Worm (Caenorhabditis elegans) whole organism, young adult: ENCODE results near the gene T28A8.2.

Source experiments
- B0035.1 ChIP-seq: sonication (generic microtip); optimal IDR thresholded peaks from 2 replicates; lab custom pipeline; 2016; ENCODE audit warnings: missing genetic modification characterization, mild to moderate bottlenecking, missing compliant biosample characterization, missing genotype, missing genetic modification reagents
- B0261.1 ChIP-seq: sonication (generic microtip); optimal IDR thresholded peaks from 2 replicates; lab custom pipeline; 2016; ENCODE audit warnings: mild to moderate bottlenecking, missing genetic modification characterization, moderate library complexity, missing compliant biosample characterization
- D2030.7 ChIP-seq: fragments of 200-800 bp; sonication (Bioruptor generic); IDR thresholded peaks from 2 replicates; pipeline ENCODE4 v1.3.6; 2022; ENCODE audit warnings: missing genetic modification reagents, missing genetic modification characterization, missing compliant biosample characterization
- F10E7.11 ChIP-seq: sonication (generic microtip); optimal IDR thresholded peaks from 2 replicates; lab custom pipeline; 2017; ENCODE audit warnings: mild to moderate bottlenecking, missing genetic modification characterization, moderate library complexity, missing compliant biosample characterization
- F33H1.4 ChIP-seq: fragments of 200-800 bp; sonication (Bioruptor generic); IDR thresholded peaks from 2 replicates; pipeline ENCODE4 v1.3.6; 2022; ENCODE audit warnings: missing genetic modification reagents, missing genetic modification characterization, missing compliant biosample characterization
- T07F8.4 ChIP-seq: sonication (generic microtip); optimal IDR thresholded peaks from 2 replicates; lab custom pipeline; 2016; ENCODE audit warnings: mild to moderate bottlenecking, missing genetic modification characterization, moderate library complexity, missing compliant biosample characterization
- Y53G8AR.9 ChIP-seq: fragments of 200-800 bp; sonication (Bioruptor generic); conservative IDR thresholded peaks from 2 replicates; pipeline ENCODE4 v1.3.6; 2022; ENCODE audit warnings: missing genetic modification reagents, missing genetic modification characterization, missing compliant biosample characterization
- Y67H2A.10 ChIP-seq: fragments of 200-800 bp; sonication (Bioruptor generic); conservative IDR thresholded peaks from 2 replicates; pipeline ENCODE4 v1.3.6; 2022; ENCODE audit warnings: missing genetic modification reagents, missing genetic modification characterization, missing compliant biosample characterization
- athp-1 ChIP-seq: sonication (generic microtip); optimal IDR thresholded peaks from 2 replicates; lab custom pipeline; 2017; ENCODE audit warnings: mild to moderate bottlenecking, missing genetic modification characterization, missing compliant biosample characterization
- attf-3 ChIP-seq: fragments of 200-800 bp; sonication (Bioruptor generic); conservative IDR thresholded peaks from 2 replicates; pipeline ENCODE4 v1.3.6; 2022; ENCODE audit warnings: missing genetic modification reagents, missing genetic modification characterization, missing compliant biosample characterization
- attf-5 ChIP-seq: fragments of 200-800 bp; sonication (Bioruptor generic); optimal IDR thresholded peaks from 2 replicates; lab custom pipeline; 2018; ENCODE audit warnings: mild to moderate bottlenecking, missing genetic modification characterization, missing compliant biosample characterization
- cebp-1 ChIP-seq, 2 experiments: fragments of 200-800 bp in 1 of 2; sonication (Bioruptor generic) in 1 of 2; sonication (generic microtip) in 1 of 2; IDR thresholded peaks in 1 of 2; optimal IDR thresholded peaks in 1 of 2; 2 replicates each; pipeline versions ENCODE4 v1.3.6 to Lab custom; 2017 to 2022; ENCODE audit warnings: missing compliant biosample characterization in 2 of 2, missing genetic modification characterization in 2 of 2, mild to moderate bottlenecking in 1 of 2, missing genetic modification reagents in 1 of 2, moderate library complexity in 1 of 2
- cebp-2 ChIP-seq: fragments of 200-800 bp; sonication (Bioruptor generic); IDR thresholded peaks from 2 replicates; pipeline ENCODE4 v1.3.6; 2022; ENCODE audit warnings: missing genetic modification characterization, missing compliant biosample characterization
- ceh-40 ChIP-seq: fragments of 200-800 bp; sonication (Bioruptor generic); IDR thresholded peaks from 2 replicates; pipeline ENCODE4 v1.3.6; 2022; ENCODE audit warnings: missing genetic modification characterization, missing compliant biosample characterization
- dox-1 ChIP-seq: fragments of 200-800 bp; sonication (Bioruptor generic); IDR thresholded peaks from 2 replicates; pipeline ENCODE4 v1.3.6; 2022; ENCODE audit warnings: missing genetic modification reagents, missing genetic modification characterization, missing compliant biosample characterization
- dpff-1 ChIP-seq: sonication (generic microtip); optimal IDR thresholded peaks from 2 replicates; lab custom pipeline; 2017; ENCODE audit warnings: mild to moderate bottlenecking, missing genetic modification characterization, missing compliant biosample characterization
- ekl-4 ChIP-seq: fragments of 200-800 bp; sonication (Bioruptor generic); IDR thresholded peaks from 2 replicates; pipeline ENCODE4 v1.3.6; 2022; ENCODE audit warnings: missing genetic modification reagents, missing genetic modification characterization, missing compliant biosample characterization
- fkh-3 ChIP-seq: sonication (generic microtip); optimal IDR thresholded peaks from 2 replicates; lab custom pipeline; 2016; ENCODE audit warnings: mild to moderate bottlenecking, missing genetic modification characterization, missing compliant biosample characterization
- gei-17 ChIP-seq: fragments of 200-800 bp; sonication (Bioruptor generic); optimal IDR thresholded peaks from 2 replicates; lab custom pipeline; 2018; ENCODE audit warnings: mild to moderate bottlenecking, missing genetic modification characterization, missing compliant biosample characterization
- hlh-12 ChIP-seq: sonication (generic microtip); optimal IDR thresholded peaks from 2 replicates; lab custom pipeline; 2016; ENCODE audit warnings: missing genetic modification characterization, missing compliant biosample characterization
- hmg-1.2 ChIP-seq: fragments of 200-800 bp; sonication (Bioruptor generic); IDR thresholded peaks from 2 replicates; pipeline ENCODE4 v1.3.6; 2022; ENCODE audit warnings: missing genetic modification reagents, missing genetic modification characterization, missing compliant biosample characterization
- hmg-20 ChIP-seq: fragments of 200-800 bp; sonication (Bioruptor generic); IDR thresholded peaks from 2 replicates; pipeline ENCODE4 v1.3.6; 2022; ENCODE audit warnings: missing genetic modification reagents, missing genetic modification characterization, missing compliant biosample characterization
- hrde-1 ChIP-seq: sonication (generic microtip); optimal IDR thresholded peaks from 2 replicates; lab custom pipeline; 2016; ENCODE audit warnings: missing genetic modification characterization, mild to moderate bottlenecking, missing compliant biosample characterization, moderate library complexity, missing genotype, missing genetic modification reagents, borderline replicate concordance
- hsf-1 ChIP-seq: fragments of 200-800 bp; sonication (Bioruptor generic); IDR thresholded peaks from 2 replicates; pipeline ENCODE4 v1.3.6; 2022; ENCODE audit warnings: missing genetic modification reagents, missing genetic modification characterization, missing compliant biosample characterization
- lir-1 ChIP-seq: fragments of 200-800 bp; sonication (Bioruptor generic); conservative IDR thresholded peaks from 2 replicates; pipeline ENCODE4 v1.3.6; 2022; ENCODE audit warnings: missing genetic modification reagents, missing genetic modification characterization, missing compliant biosample characterization
- mcd-1 ChIP-seq: fragments of 200-800 bp; sonication (Bioruptor generic); IDR thresholded peaks from 2 replicates; pipeline ENCODE4 v1.3.6; 2022; ENCODE audit warnings: missing genetic modification reagents, missing genetic modification characterization, missing compliant biosample characterization
- mel-28 ChIP-seq: sonication (generic microtip); optimal IDR thresholded peaks from 2 replicates; lab custom pipeline; 2016; ENCODE audit warnings: borderline replicate concordance, mild to moderate bottlenecking, missing genetic modification characterization, missing compliant biosample characterization
- nfya-1 ChIP-seq: sonication (generic microtip); optimal IDR thresholded peaks from 2 replicates; lab custom pipeline; 2017; ENCODE audit warnings: antibody characterized with exemption, missing compliant biosample characterization, missing genetic modification characterization, borderline replicate concordance; ENCODE audit not compliant: insufficient read depth
- nfyb-1 ChIP-seq: fragments of 200-800 bp; sonication (Bioruptor generic); IDR thresholded peaks from 2 replicates; pipeline ENCODE4 v1.3.6; 2022; ENCODE audit warnings: missing genetic modification reagents, missing genetic modification characterization, missing compliant biosample characterization
- nhr-27 ChIP-seq: fragments of 200-800 bp; sonication (Bioruptor generic); optimal IDR thresholded peaks from 2 replicates; lab custom pipeline; 2018; ENCODE audit warnings: mild to moderate bottlenecking, missing genetic modification characterization, moderate library complexity, missing compliant biosample characterization
- nhr-80 ChIP-seq: sonication (generic microtip); optimal IDR thresholded peaks from 2 replicates; lab custom pipeline; 2016; ENCODE audit warnings: missing genetic modification characterization, missing compliant biosample characterization
- rcor-1 ChIP-seq: fragments of 200-800 bp; sonication (Bioruptor generic); IDR thresholded peaks from 2 replicates; pipeline ENCODE4 v1.3.6; 2022; ENCODE audit warnings: missing genetic modification reagents, missing genetic modification characterization, missing compliant biosample characterization
- unc-62 ChIP-seq: fragments of 150-350 bp; optimal IDR thresholded peaks from 2 replicates; lab custom pipeline; 2014; ENCODE audit warnings: missing biosample characterization, missing genetic modification reagents, missing genetic modification characterization
- xnd-1 ChIP-seq: sonication (generic microtip); optimal IDR thresholded peaks from 2 replicates; lab custom pipeline; 2016; ENCODE audit warnings: missing genotype, missing genetic modification reagents, missing genetic modification characterization, missing compliant biosample characterization
- ztf-22 ChIP-seq: fragments of 200-800 bp; sonication (Bioruptor generic); optimal IDR thresholded peaks from 2 replicates; lab custom pipeline; 2018; ENCODE audit warnings: mild to moderate bottlenecking, missing genetic modification characterization, moderate library complexity, missing compliant biosample characterization
- ztf-25 ChIP-seq: fragments of 200-800 bp; sonication (Bioruptor generic); IDR thresholded peaks from 2 replicates; pipeline ENCODE4 v1.3.6; 2022; ENCODE audit warnings: missing genetic modification reagents, missing genetic modification characterization, missing compliant biosample characterization
- ztf-26 ChIP-seq: sonication (generic microtip); optimal IDR thresholded peaks from 2 replicates; lab custom pipeline; 2017; ENCODE audit warnings: missing genetic modification characterization, missing compliant biosample characterization

The T28A8.2 gene

ce11 chrIII:13527424-13528097 lies 32.1 kb upstream of the T28A8.2 start, which contains the start of gene lron-13 (continued):
- no peak for TF ChIP-seq B0035.1
- TF ChIP-seq Y53G8AR.9 (GFP tag; lab: Robert Waterston, UW) = 0 out of 2 replicates have a peak, but pooled peaks have one; percentile 48
- TF ChIP-seq T07F8.4 (tag; lab: Kevin White, UChicago) = no peak
- TF ChIP-seq hmg-20 (GFP tag; lab: Robert Waterston, UW) = no peak
- TF ChIP-seq hmg-1.2 (GFP tag; lab: Robert Waterston, UW) = peak; percentile 30; the same call in 1 of the 2 replicates
- no peak for TF ChIP-seq gei-17
- peak; percentile 49 for TF ChIP-seq mcd-1
- no peak for TF ChIP-seq athp-1 (tag; lab: Kevin White, UChicago)
- no peak for TF ChIP-seq hlh-12
- no peak for TF ChIP-seq cebp-1 (GFP tag; IDR thresholded peaks at IDR 0.05; lab: Robert Waterston, UW)
- TF ChIP-seq cebp-1 (tag; optimal IDR thresholded peaks at IDR 0.05; lab: Kevin White, UChicago) = peak; percentile 13
- TF ChIP-seq ztf-26 = no peak
- no peak for TF ChIP-seq hsf-1 (GFP tag; lab: Robert Waterston, UW)

- TF ChIP-seq mel-28 (tag; lab: Kevin White, UChicago) (no peak), rcor-1 (GFP tag; lab: Robert Waterston, UW) (no peak), F33H1.4 (GFP tag; lab: Robert Waterston, UW) (no peak), hrde-1 (tag; lab: Kevin White, UChicago) (no peak), ekl-4 (GFP tag; lab: Robert Waterston, UW) (0 out of 2 replicates have a peak, but pooled peaks have one; percentile 13), dpff-1 (no peak)
Observed at ce11 chrIII:13526702-13527101, 31.2 kb upstream of the T28A8.2 start.

ce11 chrIII:13526191-13526590 lies 30.7 kb upstream of the T28A8.2 start:
- TF ChIP-seq nhr-80 (peak; percentile 36), attf-5 (GFP tag; lab: Kevin White, UChicago) (no peak), D2030.7 (GFP tag; lab: Robert Waterston, UW) (no peak)
- TF ChIP-seq, all 124 proteins: peak for 1

DNA sequence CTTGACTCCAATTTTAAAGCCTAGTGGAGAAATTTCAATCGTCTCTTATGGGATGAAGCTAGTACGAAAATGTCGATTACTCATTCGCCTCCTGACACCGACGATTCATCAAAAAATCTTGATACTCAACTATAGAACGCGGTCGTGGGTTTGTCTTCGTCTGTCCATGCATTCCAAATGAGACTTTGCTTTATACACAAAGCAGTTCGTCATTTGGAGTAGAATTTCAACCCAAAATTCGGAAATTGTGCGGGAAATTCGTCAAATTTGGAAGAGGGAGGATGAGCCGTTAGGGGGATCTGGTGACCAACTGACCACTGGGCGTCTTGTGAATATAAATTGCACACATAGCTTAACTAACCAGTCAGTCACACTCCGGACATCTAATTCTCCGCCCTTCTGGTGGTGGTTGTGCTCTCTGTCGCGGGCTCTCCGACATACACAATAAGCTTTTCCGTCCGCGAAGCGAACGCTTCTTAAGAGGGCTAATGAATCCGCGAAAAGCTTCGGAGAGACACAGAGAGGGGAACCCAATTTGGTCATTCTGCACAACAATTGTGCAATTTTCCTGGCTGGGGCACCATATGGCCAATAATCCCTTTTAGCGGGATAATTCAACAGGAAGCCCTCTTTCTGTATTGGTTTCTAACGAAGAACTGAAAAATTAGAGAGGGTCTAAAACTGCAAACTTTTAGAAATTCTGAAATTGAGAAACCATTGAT lies 29.8 kb upstream of the T28A8.2 start:
- TF ChIP-seq dox-1 (GFP tag; lab: Robert Waterston, UW) (no peak), nfya-1 (tag; lab: Kevin White, UChicago) (no peak), F10E7.11 (tag; lab: Kevin White, UChicago) (no peak), hrde-1 (tag; lab: Kevin White, UChicago) (no peak), nfyb-1 (GFP tag; lab: Robert Waterston, UW) (no peak), ztf-22 (no peak), attf-5 (GFP tag; lab: Kevin White, UChicago) (no peak), unc-62 (GFP tag; lab: Kevin White, UChicago) (no peak), lir-1 (GFP tag; lab: Robert Waterston, UW) (no peak), ztf-26 (no peak), B0261.1 (tag; lab: Kevin White, UChicago) (no peak), cebp-2 (GFP tag; lab: Robert Waterston, UW) (no peak), nhr-27 (no peak), fkh-3 (tag; lab: Kevin White, UChicago) (no peak), ceh-40 (GFP tag; lab: Robert Waterston, UW) (no peak), ztf-25 (GFP tag; lab: Robert Waterston, UW) (no peak), xnd-1 (tag; lab: Kevin White, UChicago) (no peak), Y67H2A.10 (no peak), attf-3 (no peak)
- TF ChIP-seq, all 124 proteins: peak for 0
